Worm (Caenorhabditis elegans): ENCODE results near the gene C09F12.3.

DNA sequence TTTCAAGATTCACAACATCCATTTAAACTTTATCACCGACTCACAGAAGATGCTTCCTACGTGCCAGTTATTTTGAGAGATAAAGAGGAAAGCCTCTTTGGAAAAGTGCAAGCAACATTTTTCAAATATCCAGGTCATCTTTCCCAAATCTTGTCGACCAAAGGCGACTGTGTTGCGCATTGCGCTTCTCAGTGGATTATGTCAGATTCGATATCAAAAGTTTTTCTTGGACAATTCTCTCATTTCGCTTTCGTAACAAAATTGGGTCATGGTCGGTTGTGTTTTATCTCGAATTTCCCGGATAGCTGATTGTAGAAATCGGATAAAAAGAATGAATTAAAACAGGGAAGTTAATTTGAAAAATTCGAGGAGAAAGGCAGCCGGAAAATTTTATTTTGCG, 24.6 kb upstream of the C09F12.3 start:
- TF ChIP-seq ztf-11 (tag; optimal IDR thresholded peaks at IDR 0.05) (no peak), nfya-1 (tag; optimal IDR thresholded peaks at IDR 0.05; ENCODE audit: insufficient read depth) (no peak), jun-1 (tag; optimal IDR thresholded peaks at IDR 0.05) (no peak), R02D3.7 (tag; optimal IDR thresholded peaks at IDR 0.05) (no peak), snpc-4 (tag; optimal IDR thresholded peaks at IDR 0.05) (no peak), pha-4 (tag; optimal IDR thresholded peaks at IDR 0.05) (no peak), unc-62 (GFP tag; optimal IDR thresholded peaks at IDR 0.05) (no peak), aly-2 (tag; optimal IDR thresholded peaks at IDR 0.05) (no peak), zag-1 (tag; optimal IDR thresholded peaks at IDR 0.05) (no peak), nhr-76 (tag; optimal IDR thresholded peaks at IDR 0.05) (no peak), unc-39 (tag; optimal IDR thresholded peaks at IDR 0.05) (no peak), ceh-9 (tag; optimal IDR thresholded peaks at IDR 0.05) (no peak)

Data from whole organism, L3 larva.